Worm (Caenorhabditis elegans) whole organism, L4 larva: ENCODE measurements around the gene nhr-164.
"Not testable (repeated sequence)": the region's sequence is repeated elsewhere in the genome, so short reads cannot be mapped to it uniquely, and the experiment has no call there.

Source experiments
- D1046.2 ChIP-seq: fragments of 200-800 bp; sonication (Bioruptor generic); IDR thresholded peaks from 2 replicates; pipeline ENCODE4 v1.3.6; 2022; ENCODE audit warnings: missing genetic modification characterization, missing compliant biosample characterization
- R02D3.7 ChIP-seq: fragments of 150-350 bp; sonication (generic microtip); optimal IDR thresholded peaks from 3 replicates; lab custom pipeline; 2014; ENCODE audit warnings: missing biosample characterization, missing genetic modification characterization
- aha-1 ChIP-seq: fragments of 150-350 bp; peaks from one replicate; lab custom pipeline; 2014; ENCODE audit warnings: missing biosample characterization, missing genetic modification characterization
- aly-2 ChIP-seq: sonication (generic microtip); optimal IDR thresholded peaks from 2 replicates; lab custom pipeline; 2018; ENCODE audit warnings: missing biosample characterization, missing genetic modification characterization
- ceh-28 ChIP-seq: fragments of 150-350 bp; optimal IDR thresholded peaks from 2 replicates; lab custom pipeline; 2014; ENCODE audit warnings: missing biosample characterization, missing genetic modification reagents, missing genetic modification characterization
- ceh-44 ChIP-seq: fragments of 200-800 bp; sonication (Bioruptor generic); IDR thresholded peaks from 2 replicates; pipeline ENCODE4 v1.3.6; 2022; ENCODE audit warnings: missing genetic modification reagents, missing genetic modification characterization, missing compliant biosample characterization
- ceh-62 ChIP-seq: sonication (generic microtip); optimal IDR thresholded peaks from 2 replicates; lab custom pipeline; 2017; ENCODE audit warnings: missing biosample characterization, missing genetic modification characterization
- daf-12 ChIP-seq: fragments of 150-350 bp; optimal IDR thresholded peaks from 2 replicates; lab custom pipeline; 2014; ENCODE audit warnings: missing biosample characterization, missing genetic modification reagents, missing genetic modification characterization
- dmd-9 ChIP-seq: fragments of 200-800 bp; sonication (Bioruptor generic); IDR thresholded peaks from 2 replicates; pipeline ENCODE4 v1.3.6; 2022; ENCODE audit warnings: missing genetic modification reagents, missing genetic modification characterization, missing compliant biosample characterization
- duxl-1 ChIP-seq: sonication (generic microtip); optimal IDR thresholded peaks from 2 replicates; lab custom pipeline; 2016; ENCODE audit warnings: mild to moderate bottlenecking, missing genetic modification characterization, moderate library complexity, missing compliant biosample characterization; ENCODE audit not compliant: poor library complexity
- egl-27 ChIP-seq: sonication (generic microtip); optimal IDR thresholded peaks from 3 replicates; lab custom pipeline; 2017; ENCODE audit warnings: missing biosample characterization, missing genetic modification reagents, missing genetic modification characterization
- jun-1 ChIP-seq: fragments of 150-350 bp; optimal IDR thresholded peaks from 2 replicates; lab custom pipeline; 2014; ENCODE audit warnings: missing biosample characterization, missing genetic modification reagents, missing genetic modification characterization
- lim-7 ChIP-seq: fragments of 200-800 bp; sonication (Bioruptor generic); IDR thresholded peaks from 2 replicates; pipeline ENCODE4 v1.3.6; 2022; ENCODE audit warnings: missing genetic modification characterization, missing compliant biosample characterization
- lir-3 ChIP-seq: sonication (generic microtip); optimal IDR thresholded peaks from 2 replicates; lab custom pipeline; 2016; ENCODE audit warnings: mild to moderate bottlenecking, missing genetic modification characterization, missing compliant biosample characterization
- madf-9 ChIP-seq: fragments of 200-800 bp; sonication (Bioruptor generic); conservative IDR thresholded peaks from 2 replicates; pipeline ENCODE4 v1.3.6; 2022; ENCODE audit warnings: missing genetic modification reagents, missing genetic modification characterization, missing compliant biosample characterization
- mdl-1 ChIP-seq, 2 experiments: fragments of 150-350 bp in 1 of 2; sonication (generic microtip) in 1 of 2; optimal IDR thresholded peaks; 2 replicates each; lab custom pipeline; 2014 to 2017; ENCODE audit warnings: missing biosample characterization in 2 of 2, missing genetic modification characterization in 2 of 2
- mes-2 ChIP-seq: sonication (generic microtip); optimal IDR thresholded peaks from 2 replicates; lab custom pipeline; 2016; ENCODE audit warnings: missing genotype, mild to moderate bottlenecking, missing genetic modification characterization, missing compliant biosample characterization; ENCODE audit not compliant: poor library complexity, severe bottlenecking
- mxl-3 ChIP-seq: fragments of 200-800 bp; sonication (Bioruptor generic); optimal IDR thresholded peaks from 2 replicates; lab custom pipeline; 2018; ENCODE audit warnings: mild to moderate bottlenecking, missing genetic modification characterization, missing compliant biosample characterization
- nhr-10 ChIP-seq: fragments of 150-350 bp; optimal IDR thresholded peaks from 2 replicates; lab custom pipeline; 2014; ENCODE audit warnings: missing biosample characterization, missing genetic modification characterization
- nhr-25 ChIP-seq: sonication (generic microtip); optimal IDR thresholded peaks from 2 replicates; lab custom pipeline; 2017; ENCODE audit warnings: missing genetic modification characterization, mild to moderate bottlenecking, missing compliant biosample characterization, antibody characterized with exemption, moderate library complexity, borderline replicate concordance; ENCODE audit not compliant: insufficient read depth
- nhr-76 ChIP-seq: fragments of 150-350 bp; optimal IDR thresholded peaks from 2 replicates; lab custom pipeline; 2014; ENCODE audit warnings: missing biosample characterization, missing genetic modification characterization
- rbr-2 ChIP-seq: sonication (generic microtip); optimal IDR thresholded peaks from 2 replicates; lab custom pipeline; 2016; ENCODE audit warnings: missing genotype, missing genetic modification characterization, missing compliant biosample characterization
- snpc-4 ChIP-seq: fragments of 150-350 bp; optimal IDR thresholded peaks from 2 replicates; lab custom pipeline; 2014; ENCODE audit warnings: missing biosample characterization, missing genetic modification characterization
- unc-130 ChIP-seq: sonication (generic microtip); optimal IDR thresholded peaks from 2 replicates; lab custom pipeline; 2016; ENCODE audit warnings: missing genetic modification reagents, missing genetic modification characterization, missing compliant biosample characterization
- unc-62 ChIP-seq, 3 experiments: fragments of 150-350 bp in 1 of 3; sonication (generic microtip); optimal IDR thresholded peaks in 2 of 3; peaks in 1 of 3; 1 replicate in 1 of 3; 2 replicates in 2 of 3; lab custom pipeline; 2014 to 2017; ENCODE audit warnings: missing biosample characterization in 3 of 3, missing genetic modification characterization in 3 of 3, missing genetic modification reagents in 3 of 3, missing genotype in 1 of 3
- zag-1 ChIP-seq: fragments of 150-350 bp; optimal IDR thresholded peaks from 2 replicates; lab custom pipeline; 2014; ENCODE audit warnings: missing biosample characterization, missing genetic modification characterization
- zfp-2 ChIP-seq: sonication (generic microtip); optimal IDR thresholded peaks from 2 replicates; lab custom pipeline; 2016; ENCODE audit warnings: mild to moderate bottlenecking, missing genetic modification characterization, missing compliant biosample characterization
- zfp-3 ChIP-seq: fragments of 200-800 bp; sonication (Bioruptor generic); conservative IDR thresholded peaks from 2 replicates; pipeline ENCODE4 v1.3.6; 2022; ENCODE audit warnings: missing genetic modification reagents, missing genetic modification characterization, missing compliant biosample characterization
- zip-11 ChIP-seq: fragments of 200-800 bp; sonication (Bioruptor generic); IDR thresholded peaks from 2 replicates; pipeline ENCODE4 v1.3.6; 2022; ENCODE audit warnings: missing genetic modification characterization, missing compliant biosample characterization

Gene nhr-164

ce11 chrV:15225650-15226049 lies 9.9 kb downstream of the nhr-164 start, which contains the start of gene srw-14:
TSS of gene srw-14 (plus strand) at chrV:15225950.
- no peak for TF ChIP-seq egl-27
- TF ChIP-seq lim-7 (GFP tag; lab: Robert Waterston, UW), result no peak
- TF ChIP-seq unc-130 (GFP tag; lab: Kevin White, UChicago), result no peak
- TF ChIP-seq mes-2, result no peak
- TF ChIP-seq nhr-76, result no peak
- TF ChIP-seq unc-62 (GFP tag; optimal IDR thresholded peaks at IDR 0.05 in 1 of 2; lab: Kevin White, UChicago), result no peak
- TF ChIP-seq unc-62 (tag; optimal IDR thresholded peaks at IDR 0.05; lab: Kevin White, UChicago), result no peak
- TF ChIP-seq dmd-9 (GFP tag; lab: Robert Waterston, UW), result no peak
- no peak for TF ChIP-seq daf-12 (tag; lab: Kevin White, UChicago)
- no peak for TF ChIP-seq zfp-2 (tag; lab: Kevin White, UChicago)
- TF ChIP-seq ceh-44, result no peak
- no peak for TF ChIP-seq duxl-1 (tag; lab: Kevin White, UChicago)
- TF ChIP-seq jun-1 (tag; lab: Kevin White, UChicago), result no peak
- TF ChIP-seq D1046.2 (GFP tag; lab: Robert Waterston, UW), result no peak
- no peak for TF ChIP-seq mdl-1 (tag; optimal IDR thresholded peaks at IDR 0.05; lab: Kevin White, UChicago)
- TF ChIP-seq ceh-28 (tag; lab: Kevin White, UChicago), result no peak
- TF ChIP-seq nhr-25 (tag; lab: Kevin White, UChicago), result no peak
- no peak for TF ChIP-seq madf-9 (GFP tag; lab: Robert Waterston, UW)

ce11 chrV:15223668-15224067 lies 11.9 kb downstream of the nhr-164 start, which contains the start of gene srw-24:
TSS of gene srw-24 (plus strand) at chrV:15223968.
- no peak for TF ChIP-seq ceh-44
- no peak for TF ChIP-seq mdl-1 (tag; optimal IDR thresholded peaks at IDR 0.05; lab: Kevin White, UChicago)
- TF ChIP-seq zfp-3 (GFP tag; lab: Robert Waterston, UW), result no peak
- TF ChIP-seq jun-1 (tag; lab: Kevin White, UChicago), result no peak
- no peak for TF ChIP-seq aha-1

- no peak for TF ChIP-seq ceh-44
Observed at ce11 chrV:15221330-15221729, 14.2 kb downstream of the nhr-164 start, which contains the start of gene irld-25. TSS of gene irld-25 (plus strand) at chrV:15221630.

ce11 chrV:15216705-15217104 lies 18.9 kb downstream of the nhr-164 start, which contains the start of gene sri-25:
TSS of gene sri-25 (plus strand) at chrV:15217005.
- TF ChIP-seq snpc-4 (tag; lab: Kevin White, UChicago) (no peak), R02D3.7 (tag; lab: Kevin White, UChicago) (no peak), lir-3 (tag; lab: Kevin White, UChicago) (no peak), aly-2 (tag; lab: Kevin White, UChicago) (no peak), rbr-2 (tag; lab: Kevin White, UChicago) (no peak), dmd-9 (GFP tag; lab: Robert Waterston, UW) (no peak), zag-1 (tag; lab: Kevin White, UChicago) (no peak)

ce11 chrV:15215175-15215574 lies 20.4 kb downstream of the nhr-164 start, which contains the start of gene sri-26:
TSS of gene sri-26 (plus strand) at chrV:15215475.
- not testable (repeated sequence) for TF ChIP-seq zip-11 (GFP tag; lab: Robert Waterston, UW); nhr-10 (tag; lab: Kevin White, UChicago); aly-2 (tag; lab: Kevin White, UChicago)

ce11 chrV:15211869-15212268 lies 23.7 kb downstream of the nhr-164 start, which contains the start of gene sri-24:
TSS of gene sri-24 (plus strand) at chrV:15212169.
- not testable (repeated sequence) for TF ChIP-seq mxl-3 (GFP tag; lab: Kevin White, UChicago); ceh-62; ceh-44
- TF ChIP-seq, all 104 proteins: peak for 0; not testable (repeated sequence) for 104
